Fruit fly (Drosophila melanogaster) whole organism, adult: ENCODE results near the gene PIG-K.

ENCODE experiments used
- CG11617 ChIP-seq: fragments of 200-800 bp; sonication (Bioruptor generic); optimal IDR thresholded peaks from 2 replicates; lab custom pipeline; 2017; ENCODE audit warnings: mild to moderate bottlenecking, missing biosample characterization, missing genetic modification reagents, missing genetic modification characterization
- CG12768 ChIP-seq: fragments of 200-800 bp; sonication (Bioruptor generic); optimal IDR thresholded peaks from 2 replicates; lab custom pipeline; 2017; ENCODE audit warnings: missing biosample characterization, missing genetic modification characterization, mild to moderate bottlenecking, moderate library complexity, missing genetic modification reagents
- CG14711 ChIP-seq: fragments of 200-800 bp; sonication (Bioruptor generic); optimal IDR thresholded peaks from 2 replicates; lab custom pipeline; 2018; ENCODE audit warnings: missing biosample characterization, mild to moderate bottlenecking, missing genetic modification characterization, moderate library complexity
- CG1620 ChIP-seq: fragments of 200-800 bp; sonication (Bioruptor generic); optimal IDR thresholded peaks from 2 replicates; lab custom pipeline; 2016; ENCODE audit warnings: missing biosample characterization, missing genetic modification characterization
- CG33017 ChIP-seq: fragments of 200-800 bp; sonication (Bioruptor generic); optimal IDR thresholded peaks from 2 replicates; lab custom pipeline; 2018; ENCODE audit warnings: missing biosample characterization, mild to moderate bottlenecking, missing genetic modification characterization, moderate library complexity
- CG5204 ChIP-seq: fragments of 200-800 bp; sonication (Bioruptor generic); optimal IDR thresholded peaks from 2 replicates; lab custom pipeline; 2016; ENCODE audit warnings: missing biosample characterization, missing genetic modification characterization
- CG7045 ChIP-seq: fragments of 200-800 bp; sonication (Bioruptor generic); optimal IDR thresholded peaks from 2 replicates; lab custom pipeline; 2017; ENCODE audit warnings: missing biosample characterization, mild to moderate bottlenecking, missing genetic modification characterization
- CG7101 ChIP-seq: fragments of 200-800 bp; sonication (Bioruptor generic); optimal IDR thresholded peaks from 2 replicates; lab custom pipeline; 2018; ENCODE audit warnings: missing biosample characterization, mild to moderate bottlenecking, missing genetic modification characterization, moderate library complexity
- Clk ChIP-seq: fragments of 200-800 bp; sonication (Bioruptor generic); optimal IDR thresholded peaks from 2 replicates; lab custom pipeline; 2017; ENCODE audit warnings: missing biosample characterization, missing genetic modification characterization
- Crg-1 ChIP-seq: fragments of 200-800 bp; sonication (Bioruptor generic); optimal IDR thresholded peaks from 2 replicates; lab custom pipeline; 2016; ENCODE audit warnings: missing biosample characterization, missing genetic modification characterization
- Hr96 ChIP-seq: fragments of 200-800 bp; sonication (Bioruptor generic); optimal IDR thresholded peaks from 2 replicates; lab custom pipeline; 2016; ENCODE audit warnings: missing biosample characterization, missing genetic modification characterization
- Mnt ChIP-seq: fragments of 200-800 bp; sonication (Bioruptor generic); optimal IDR thresholded peaks from 2 replicates; lab custom pipeline; 2016; ENCODE audit warnings: missing biosample characterization, mild to moderate bottlenecking, missing genetic modification characterization
- bab1 ChIP-seq: fragments of 200-800 bp; sonication (Bioruptor generic); optimal IDR thresholded peaks from 3 replicates; lab custom pipeline; 2019; ENCODE audit warnings: missing biosample characterization, mild to moderate bottlenecking, missing genetic modification characterization, moderate library complexity
- cic ChIP-seq: fragments of 200-800 bp; sonication (Bioruptor generic); optimal IDR thresholded peaks from 2 replicates; lab custom pipeline; 2017; ENCODE audit warnings: missing biosample characterization, mild to moderate bottlenecking, missing genetic modification characterization, moderate library complexity
- cnc ChIP-seq, 2 experiments: fragments of >200 bp; optimal IDR thresholded peaks; 2 replicates each; lab custom pipeline; 2017
- kay ChIP-seq: fragments of 200-800 bp; sonication (Bioruptor generic); peaks from one replicate; lab custom pipeline; 2016; ENCODE audit warnings: missing biosample characterization, missing genetic modification characterization, borderline replicate concordance
- ovo ChIP-seq: fragments of 200-800 bp; sonication (Bioruptor generic); optimal IDR thresholded peaks from 2 replicates; lab custom pipeline; 2016; ENCODE audit warnings: missing biosample characterization, missing genetic modification characterization
- pad ChIP-seq: fragments of 200-800 bp; sonication (Bioruptor generic); optimal IDR thresholded peaks from 3 replicates; lab custom pipeline; 2017; ENCODE audit warnings: missing biosample characterization, missing genetic modification characterization, mild to moderate bottlenecking, moderate library complexity, missing genetic modification reagents
- tj ChIP-seq: fragments of 200-800 bp; sonication (Bioruptor generic); optimal IDR thresholded peaks from 3 replicates; lab custom pipeline; 2017; ENCODE audit warnings: missing biosample characterization, mild to moderate bottlenecking, missing genetic modification characterization, moderate library complexity
- toe ChIP-seq: fragments of 200-800 bp; sonication (Bioruptor generic); optimal IDR thresholded peaks from 2 replicates; lab custom pipeline; 2016; ENCODE audit warnings: missing biosample characterization, missing genetic modification characterization

Gene PIG-K

dm6 chrX:2036383-2036782 lies 27.2 kb upstream of the PIG-K start:
- no peak for TF ChIP-seq CG1620 (GFP tag; lab: Kevin White, UChicago)

dm6 chrX:2032821-2033436 lies 23.8 kb upstream of the PIG-K start:
- TF ChIP-seq cic (GFP tag; lab: Kevin White, UChicago) (no peak), tj (GFP tag; lab: Kevin White, UChicago) (peak; percentile 25), pad (peak; percentile 35), CG7045 (no peak), cnc (optimal IDR thresholded peaks at IDR 0.05; lab: Kevin White, UChicago) (no peak), Crg-1 (no peak), CG14711 (tag; lab: Kevin White, UChicago) (peak; percentile 66), CG1620 (GFP tag; lab: Kevin White, UChicago) (no peak), Hr96 (GFP tag; lab: Kevin White, UChicago) (no peak)

- TF ChIP-seq cic (GFP tag; lab: Kevin White, UChicago): no peak
- no peak for TF ChIP-seq CG33017 (tag; lab: Kevin White, UChicago)
- no peak for TF ChIP-seq kay (GFP tag; lab: Kevin White, UChicago)
- no peak for TF ChIP-seq Hr96 (GFP tag; lab: Kevin White, UChicago)
- TF ChIP-seq bab1: no peak
- TF ChIP-seq cnc (optimal IDR thresholded peaks at IDR 0.05; lab: Kevin White, UChicago): no peak
- no peak for TF ChIP-seq Clk (GFP tag; lab: Kevin White, UChicago)
- TF ChIP-seq pad: no peak
- no peak for TF ChIP-seq CG14711 (tag; lab: Kevin White, UChicago)
- no peak for TF ChIP-seq CG11617
- no peak for TF ChIP-seq toe (GFP tag; lab: Kevin White, UChicago)
- TF ChIP-seq CG5204 (GFP tag; lab: Kevin White, UChicago): no peak
- no peak for TF ChIP-seq CG12768 (GFP tag; lab: Kevin White, UChicago)
- no peak for TF ChIP-seq Mnt (GFP tag; lab: Kevin White, UChicago)
- no peak for TF ChIP-seq CG7045
- TF ChIP-seq CG1620 (GFP tag; lab: Kevin White, UChicago): no peak
Observed at dm6 chrX:2032160-2032801, 23.1 kb upstream of the PIG-K start.

dm6 chrX:2031308-2031707 lies 22.1 kb upstream of the PIG-K start:
- TF ChIP-seq tj (GFP tag; lab: Kevin White, UChicago) (peak; percentile 92), Hr96 (GFP tag; lab: Kevin White, UChicago) (no peak)

- TF ChIP-seq Clk (GFP tag; lab: Kevin White, UChicago) (no peak), Mnt (GFP tag; lab: Kevin White, UChicago) (no peak), tj (GFP tag; lab: Kevin White, UChicago) (no peak), CG11617 (no peak), CG12768 (GFP tag; lab: Kevin White, UChicago) (no peak), cnc (optimal IDR thresholded peaks at IDR 0.05; lab: Kevin White, UChicago) (no peak), CG14711 (tag; lab: Kevin White, UChicago) (no peak), CG33017 (tag; lab: Kevin White, UChicago) (no peak), bab1 (no peak), ovo (GFP tag; lab: Kevin White, UChicago) (no peak), CG5204 (GFP tag; lab: Kevin White, UChicago) (no peak), cic (GFP tag; lab: Kevin White, UChicago) (no peak)
Observed at dm6 chrX:2024819-2025218, 15.7 kb upstream of the PIG-K start.

- no peak for TF ChIP-seq Crg-1
- TF ChIP-seq cnc (optimal IDR thresholded peaks at IDR 0.05; lab: Kevin White, UChicago): no peak
- TF ChIP-seq CG14711 (tag; lab: Kevin White, UChicago): no peak
- no peak for TF ChIP-seq bab1
- TF ChIP-seq tj (GFP tag; lab: Kevin White, UChicago): no peak
Observed at dm6 chrX:2013365-2013764, 4.2 kb upstream of the PIG-K start.

dm6 chrX:2012837-2013236 lies 3.7 kb upstream of the PIG-K start:
- TF ChIP-seq Crg-1: peak; percentile 87
- TF ChIP-seq pad: peak; percentile 81
- peak; percentile 83 for TF ChIP-seq CG7101 (tag; lab: Kevin White, UChicago)
- peak; percentile 41 for TF ChIP-seq CG7045
- peak; percentile 37 for TF ChIP-seq Clk (GFP tag; lab: Kevin White, UChicago)
- TF ChIP-seq kay (GFP tag; lab: Kevin White, UChicago): no peak
- peak; percentile 50 for TF ChIP-seq cic (GFP tag; lab: Kevin White, UChicago)
- TF ChIP-seq bab1: peak; percentile 33
- TF ChIP-seq CG11617: peak; percentile 83
- TF ChIP-seq CG33017 (tag; lab: Kevin White, UChicago): peak; percentile 27
- TF ChIP-seq CG14711 (tag; lab: Kevin White, UChicago): peak; percentile 51
- peak; percentile 84 for TF ChIP-seq CG1620 (GFP tag; lab: Kevin White, UChicago)
- TF ChIP-seq CG5204 (GFP tag; lab: Kevin White, UChicago): no peak
- TF ChIP-seq CG12768 (GFP tag; lab: Kevin White, UChicago): peak; percentile 76
- TF ChIP-seq Hr96 (GFP tag; lab: Kevin White, UChicago): peak; percentile 83
- TF ChIP-seq tj (GFP tag; lab: Kevin White, UChicago): peak; percentile 67
- peak; percentile 62 for TF ChIP-seq ovo (GFP tag; lab: Kevin White, UChicago)
- no peak for TF ChIP-seq cnc (optimal IDR thresholded peaks at IDR 0.05; lab: Kevin White, UChicago)
- peak; percentile 86 for TF ChIP-seq Mnt (GFP tag; lab: Kevin White, UChicago)
- TF ChIP-seq toe (GFP tag; lab: Kevin White, UChicago): peak; percentile 25
